Worm (Caenorhabditis elegans): ENCODE data around the gene F59E11.5.

DNA sequence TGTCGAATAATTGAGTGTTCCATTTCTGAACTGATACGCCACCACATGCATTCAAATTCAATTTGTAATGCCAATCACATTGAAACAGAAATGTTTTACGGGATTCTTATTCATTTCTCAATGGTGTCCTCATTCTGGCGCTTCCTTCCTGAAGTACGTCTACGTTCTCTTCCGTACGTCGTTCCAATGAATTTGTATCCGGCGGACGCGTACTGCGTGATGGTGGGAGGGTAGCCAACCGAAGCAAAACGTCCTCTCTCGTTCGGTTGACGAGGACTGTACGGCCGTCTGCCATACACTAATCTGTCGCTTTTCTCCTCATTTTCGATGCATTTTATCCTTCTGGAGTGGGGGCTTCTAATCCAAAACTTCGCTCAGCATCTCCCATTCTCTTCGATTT lies 45.0 kb upstream of the F59E11.5 start:
- no peak for TF ChIP-seq snpc-4 (tag; optimal IDR thresholded peaks at IDR 0.05)
- TF ChIP-seq ama-1 (optimal IDR thresholded peaks at IDR 0.05): no peak
- TF ChIP-seq nhr-12 (tag; optimal IDR thresholded peaks at IDR 0.05): no peak
- TF ChIP-seq ceh-9 (tag; optimal IDR thresholded peaks at IDR 0.05): no peak
- no peak for TF ChIP-seq lsy-12 (tag; optimal IDR thresholded peaks at IDR 0.05)
- TF ChIP-seq skn-1 (tag; optimal IDR thresholded peaks at IDR 0.05): no peak
- TF ChIP-seq ztf-11 (tag; optimal IDR thresholded peaks at IDR 0.05): no peak
- TF ChIP-seq lin-39 (tag; optimal IDR thresholded peaks at IDR 0.05): no peak

All from whole organism, L3 larva.